Fruit fly (Drosophila melanogaster): ENCODE measurements around the gene CG9389.

DNA sequence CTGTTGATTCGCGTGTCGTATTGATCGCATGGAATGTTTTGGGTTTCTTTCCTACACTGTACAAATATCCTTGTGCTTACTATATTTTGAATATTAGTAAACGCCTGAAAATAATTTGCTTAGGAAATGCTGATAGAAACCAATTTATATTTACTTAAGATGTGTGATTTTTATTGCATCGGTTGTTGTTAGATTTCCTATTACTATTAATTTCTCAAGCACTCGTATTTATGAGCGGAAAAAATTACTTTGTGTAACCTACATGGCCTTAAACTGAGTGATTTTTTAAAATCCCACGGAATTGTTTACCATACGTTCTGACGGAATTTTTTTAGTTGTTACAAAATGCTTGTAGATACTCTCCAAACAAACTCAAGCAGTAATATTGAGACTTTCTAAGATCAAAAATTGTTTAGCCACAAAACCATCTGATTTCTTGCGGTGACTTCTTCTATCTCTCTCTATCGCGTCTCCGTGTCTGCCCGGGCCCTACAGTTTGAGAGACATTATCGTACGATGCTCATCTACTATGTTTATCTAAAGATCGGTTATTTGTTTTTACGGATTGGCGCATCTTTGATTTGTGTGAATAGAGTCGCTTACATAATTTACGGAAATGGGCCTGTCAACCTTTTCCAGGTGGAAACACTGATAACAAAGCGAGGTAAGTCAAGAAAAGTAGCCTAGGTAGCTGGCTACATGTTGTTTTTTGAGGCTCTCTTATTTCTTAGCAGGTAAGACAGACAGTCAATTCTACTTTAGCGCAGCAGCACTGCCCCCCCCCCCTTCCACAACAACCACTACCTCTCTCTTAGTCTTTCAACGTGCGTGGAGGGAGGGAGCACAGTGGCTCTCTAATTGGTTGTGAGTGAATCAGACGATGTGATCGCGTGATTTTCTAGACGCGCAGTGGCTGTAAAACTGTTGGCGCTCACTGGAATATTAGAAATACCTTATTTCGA is 6.2 kb upstream of the CG9389 start:
- TF ChIP-seq Myc (optimal IDR thresholded peaks at IDR 0.05) (no peak), Sin3A (optimal IDR thresholded peaks at IDR 0.05) (no peak), psq (optimal IDR thresholded peaks at IDR 0.05) (no peak), insv (optimal IDR thresholded peaks at IDR 0.05) (no peak)
